Worm (Caenorhabditis elegans) whole organism, late embryonic: ENCODE data around the gene atln-2.

ENCODE experiments used
- C08G9.2 ChIP-seq: sonication (generic microtip); optimal IDR thresholded peaks from 2 replicates; lab custom pipeline; 2016; ENCODE audit warnings: mild to moderate bottlenecking, missing genetic modification characterization, moderate library complexity, missing compliant biosample characterization
- F13H6.1 ChIP-seq: sonication (generic microtip); optimal IDR thresholded peaks from 2 replicates; lab custom pipeline; 2016; ENCODE audit warnings: missing genetic modification characterization, missing compliant biosample characterization
- K02D7.2 ChIP-seq: sonication (generic microtip); optimal IDR thresholded peaks from 2 replicates; lab custom pipeline; 2017; ENCODE audit warnings: mild to moderate bottlenecking, missing genetic modification characterization, missing compliant biosample characterization
- T23F11.4 ChIP-seq: fragments of 200-800 bp; sonication (Bioruptor generic); optimal IDR thresholded peaks from 2 replicates; lab custom pipeline; 2018; ENCODE audit warnings: mild to moderate bottlenecking, missing genetic modification characterization, missing compliant biosample characterization
- Y22D7AL.16 ChIP-seq: sonication (generic microtip); optimal IDR thresholded peaks from 2 replicates; lab custom pipeline; 2016; ENCODE audit warnings: missing genetic modification characterization, missing compliant biosample characterization
- ceh-18 ChIP-seq: sonication (generic microtip); optimal IDR thresholded peaks from 2 replicates; lab custom pipeline; 2016; ENCODE audit warnings: missing genetic modification characterization, missing compliant biosample characterization
- ceh-22 ChIP-seq: sonication (generic microtip); optimal IDR thresholded peaks from 2 replicates; lab custom pipeline; 2017; ENCODE audit warnings: missing biosample characterization, missing genetic modification characterization
- ceh-30 ChIP-seq: fragments of 150-350 bp; optimal IDR thresholded peaks from 2 replicates; lab custom pipeline; 2014; ENCODE audit warnings: missing biosample characterization, missing genetic modification characterization
- ceh-31 ChIP-seq: sonication (generic microtip); optimal IDR thresholded peaks from 2 replicates; lab custom pipeline; 2016; ENCODE audit warnings: missing genetic modification characterization, missing compliant biosample characterization
- ceh-34 ChIP-seq: sonication (generic microtip); optimal IDR thresholded peaks from 2 replicates; lab custom pipeline; 2016; ENCODE audit warnings: mild to moderate bottlenecking, missing genetic modification characterization, missing compliant biosample characterization
- ceh-48 ChIP-seq: sonication (generic microtip); optimal IDR thresholded peaks from 2 replicates; lab custom pipeline; 2016; ENCODE audit warnings: missing genetic modification characterization, inconsistent platforms, missing compliant biosample characterization
- ceh-6 ChIP-seq: fragments of 200-800 bp; sonication (Bioruptor generic); optimal IDR thresholded peaks from 2 replicates; lab custom pipeline; 2018; ENCODE audit warnings: mild to moderate bottlenecking, missing genetic modification characterization, missing compliant biosample characterization
- che-1 ChIP-seq: sonication (generic microtip); optimal IDR thresholded peaks from 2 replicates; lab custom pipeline; 2016; ENCODE audit warnings: mild to moderate bottlenecking, missing genetic modification characterization, missing compliant biosample characterization
- dmd-4 ChIP-seq: sonication (generic microtip); optimal IDR thresholded peaks from 2 replicates; lab custom pipeline; 2016; ENCODE audit warnings: borderline replicate concordance, missing genetic modification characterization, missing compliant biosample characterization
- dve-1 ChIP-seq: sonication (generic microtip); optimal IDR thresholded peaks from 2 replicates; lab custom pipeline; 2017; ENCODE audit warnings: antibody characterized with exemption, mild to moderate bottlenecking, missing genetic modification characterization, missing compliant biosample characterization
- elt-2 ChIP-seq: sonication (generic microtip); optimal IDR thresholded peaks from 2 replicates; lab custom pipeline; 2016; ENCODE audit warnings: missing genetic modification reagents, missing genetic modification characterization, missing compliant biosample characterization
- ets-4 ChIP-seq: sonication (generic microtip); optimal IDR thresholded peaks from 2 replicates; lab custom pipeline; 2016; ENCODE audit warnings: missing genetic modification characterization, missing compliant biosample characterization
- fax-1 ChIP-seq: sonication (generic microtip); optimal IDR thresholded peaks from 2 replicates; lab custom pipeline; 2016; ENCODE audit warnings: missing genotype, missing genetic modification characterization, missing compliant biosample characterization
- hlh-15 ChIP-seq: sonication (generic microtip); optimal IDR thresholded peaks from 2 replicates; lab custom pipeline; 2016; ENCODE audit warnings: missing genetic modification characterization, missing compliant biosample characterization
- hlh-30 ChIP-seq: sonication (generic microtip); optimal IDR thresholded peaks from 2 replicates; lab custom pipeline; 2017; ENCODE audit warnings: antibody characterized with exemption, missing genetic modification characterization, missing compliant biosample characterization; ENCODE audit not compliant: insufficient read depth
- lin-11 ChIP-seq: fragments of 200-800 bp; sonication (Bioruptor generic); optimal IDR thresholded peaks from 2 replicates; lab custom pipeline; 2018; ENCODE audit warnings: mild to moderate bottlenecking, missing genetic modification characterization, missing compliant biosample characterization
- madf-2 ChIP-seq: sonication (generic microtip); optimal IDR thresholded peaks from 2 replicates; lab custom pipeline; 2017; ENCODE audit warnings: missing genetic modification characterization, missing compliant biosample characterization
- nfya-1 ChIP-seq: sonication (generic microtip); optimal IDR thresholded peaks from 2 replicates; lab custom pipeline; 2017; ENCODE audit warnings: missing genetic modification characterization, mild to moderate bottlenecking, missing compliant biosample characterization, antibody characterized with exemption, moderate library complexity
- nhr-11 ChIP-seq: fragments of 150-350 bp; optimal IDR thresholded peaks from 2 replicates; lab custom pipeline; 2014; ENCODE audit warnings: missing biosample characterization, missing genetic modification characterization
- odd-2 ChIP-seq: sonication (generic microtip); optimal IDR thresholded peaks from 2 replicates; lab custom pipeline; 2017; ENCODE audit warnings: antibody characterized with exemption, mild to moderate bottlenecking, missing genetic modification characterization, missing compliant biosample characterization
- pat-9 ChIP-seq: fragments of 200-800 bp; sonication (Bioruptor generic); optimal IDR thresholded peaks from 2 replicates; lab custom pipeline; 2018; ENCODE audit warnings: mild to moderate bottlenecking, missing genetic modification characterization, moderate library complexity, missing compliant biosample characterization
- pax-1 ChIP-seq: fragments of 150-350 bp; optimal IDR thresholded peaks from 2 replicates; lab custom pipeline; 2014; ENCODE audit warnings: missing biosample characterization, missing genetic modification characterization
- pha-2 ChIP-seq: sonication (generic microtip); optimal IDR thresholded peaks from 2 replicates; lab custom pipeline; 2017; ENCODE audit warnings: mild to moderate bottlenecking, missing genetic modification characterization, missing compliant biosample characterization
- pha-4 ChIP-seq: fragments of 150-350 bp; optimal IDR thresholded peaks from 2 replicates; lab custom pipeline; 2018; ENCODE audit warnings: missing biosample characterization, missing genetic modification reagents, missing genetic modification characterization
- sox-2 ChIP-seq: fragments of 200-800 bp; sonication (Bioruptor generic); IDR thresholded peaks from 2 replicates; pipeline ENCODE4 v1.3.6; 2022; ENCODE audit warnings: missing genetic modification reagents, missing genetic modification characterization, missing compliant biosample characterization
- syd-9 ChIP-seq: sonication (generic microtip); optimal IDR thresholded peaks from 2 replicates; lab custom pipeline; 2016; ENCODE audit warnings: mild to moderate bottlenecking, missing genetic modification characterization, moderate library complexity, missing compliant biosample characterization
- tbx-2 ChIP-seq: sonication (generic microtip); optimal IDR thresholded peaks from 2 replicates; lab custom pipeline; 2016; ENCODE audit warnings: missing genetic modification characterization, missing compliant biosample characterization
- ttx-3 ChIP-seq: sonication (generic microtip); optimal IDR thresholded peaks from 2 replicates; lab custom pipeline; 2016; ENCODE audit warnings: missing genetic modification reagents, missing genetic modification characterization, missing compliant biosample characterization
- unc-3 ChIP-seq, 2 experiments: fragments of 200-800 bp in 1 of 2; sonication (Bioruptor generic) in 1 of 2; sonication (generic microtip) in 1 of 2; conservative IDR thresholded peaks in 1 of 2; optimal IDR thresholded peaks in 1 of 2; 2 replicates each; pipeline versions ENCODE4 v1.3.6 to Lab custom; 2016 to 2022; ENCODE audit warnings: missing compliant biosample characterization in 2 of 2, missing genetic modification characterization in 2 of 2, missing genetic modification reagents in 1 of 2
- unc-42 ChIP-seq: sonication (generic microtip); optimal IDR thresholded peaks from 2 replicates; lab custom pipeline; 2016; ENCODE audit warnings: missing genotype, missing genetic modification characterization, missing compliant biosample characterization
- unc-55 ChIP-seq: sonication (generic microtip); optimal IDR thresholded peaks from 2 replicates; lab custom pipeline; 2017; ENCODE audit warnings: missing biosample characterization, missing genetic modification reagents, missing genetic modification characterization
- unc-86 ChIP-seq: sonication (generic microtip); optimal IDR thresholded peaks from 2 replicates; lab custom pipeline; 2016; ENCODE audit warnings: missing genetic modification characterization, missing compliant biosample characterization
- zip-5 ChIP-seq: sonication (generic microtip); optimal IDR thresholded peaks from 2 replicates; lab custom pipeline; 2016; ENCODE audit warnings: missing genetic modification characterization, missing compliant biosample characterization

Gene atln-2

ce11 chrIV:15036974-15037373, 55.6 kb downstream of the atln-2 start, which contains the start of gene eef-1B.2:
Gene eef-1B.2 (plus strand): TSS chrIV:15037331.
- TF ChIP-seq dve-1 (tag; lab: Kevin White, UChicago) (peak; percentile 13), ceh-31 (peak; percentile 14), nfya-1 (tag; lab: Kevin White, UChicago) (peak; percentile 46), pax-1 (tag; lab: Kevin White, UChicago) (peak; percentile 21), unc-86 (tag; lab: Kevin White, UChicago) (no peak)

- TF ChIP-seq madf-2 (tag; lab: Kevin White, UChicago) (no peak), lin-11 (no peak), hlh-30 (tag; lab: Kevin White, UChicago) (no peak), F13H6.1 (tag; lab: Kevin White, UChicago) (no peak), ceh-48 (no peak), hlh-15 (tag; lab: Kevin White, UChicago) (no peak), pat-9 (tag; lab: Kevin White, UChicago) (no peak), ets-4 (tag; lab: Kevin White, UChicago) (no peak), zip-5 (no peak), unc-86 (tag; lab: Kevin White, UChicago) (no peak), dmd-4 (tag; lab: Kevin White, UChicago) (no peak), ceh-22 (tag; lab: Kevin White, UChicago) (no peak), pha-2 (tag; lab: Kevin White, UChicago) (no peak), elt-2 (no peak), Y22D7AL.16 (tag; lab: Kevin White, UChicago) (no peak), ceh-6 (GFP tag; lab: Kevin White, UChicago) (no peak), C08G9.2 (tag; lab: Kevin White, UChicago) (no peak), ceh-30 (no peak), sox-2 (GFP tag; lab: Robert Waterston, UW) (no peak)
These were observed 56.1 kb downstream of the atln-2 start for ce11 chrIV:15037492-15037891.

ce11 chrIV:15038821-15039220, 57.4 kb downstream of the atln-2 start:
- no peak for TF ChIP-seq pha-2 (tag; lab: Kevin White, UChicago)
- no peak for TF ChIP-seq ceh-34
- no peak for TF ChIP-seq syd-9
- TF ChIP-seq T23F11.4 (GFP tag; lab: Kevin White, UChicago) = no peak
- TF ChIP-seq pha-4 (tag; lab: Kevin White, UChicago) = no peak
- no peak for TF ChIP-seq ets-4 (tag; lab: Kevin White, UChicago)
- TF ChIP-seq odd-2 = no peak
- no peak for TF ChIP-seq pat-9 (tag; lab: Kevin White, UChicago)
- TF ChIP-seq unc-3 (GFP tag; conservative IDR thresholded peaks at IDR 0.05; lab: Robert Waterston, UW) = no peak
- TF ChIP-seq unc-3 (tag; optimal IDR thresholded peaks at IDR 0.05; lab: Kevin White, UChicago) = no peak
- no peak for TF ChIP-seq che-1
- no peak for TF ChIP-seq K02D7.2 (tag; lab: Kevin White, UChicago)
- TF ChIP-seq fax-1 (tag; lab: Kevin White, UChicago) = no peak
- no peak for TF ChIP-seq unc-55 (GFP tag; lab: Kevin White, UChicago)

ce11 chrIV:15039477-15039876, 58.1 kb downstream of the atln-2 start, which contains the start of gene hrpu-1:
Gene hrpu-1 (plus strand): TSS chrIV:15039616.
- no peak for TF ChIP-seq nhr-11 (tag; lab: Kevin White, UChicago)
- TF ChIP-seq nfya-1 (tag; lab: Kevin White, UChicago) = peak; percentile 76
- peak; percentile 73 for TF ChIP-seq unc-42
- TF ChIP-seq ceh-18 (tag; lab: Kevin White, UChicago) = peak; percentile 46
- peak; percentile 47 for TF ChIP-seq dve-1 (tag; lab: Kevin White, UChicago)
- peak; percentile 42 for TF ChIP-seq hlh-30 (tag; lab: Kevin White, UChicago)
- TF ChIP-seq ttx-3 = no peak
- peak; percentile 51 for TF ChIP-seq ceh-34
- TF ChIP-seq ceh-31 = peak; percentile 14
- TF ChIP-seq tbx-2 (tag; lab: Kevin White, UChicago) = peak; percentile 18
- TF ChIP-seq unc-55 (GFP tag; lab: Kevin White, UChicago) = peak; percentile 32
- no peak for TF ChIP-seq unc-3 (GFP tag; conservative IDR thresholded peaks at IDR 0.05; lab: Robert Waterston, UW)
- no peak for TF ChIP-seq unc-3 (tag; optimal IDR thresholded peaks at IDR 0.05; lab: Kevin White, UChicago)
- peak; percentile 41 for TF ChIP-seq ceh-30
